Fruit fly (Drosophila melanogaster): ENCODE results near the gene CG3982.

The CG3982 gene

dm6 chr3L:9423757-9424527 lies 6.8 kb upstream of the CG3982 start (continued):
- TF ChIP-seq sens-2 (GFP tag; IDR thresholded peaks at IDR 0.05) = no peak
- TF ChIP-seq Dp (GFP tag; optimal IDR thresholded peaks at IDR 0.05) = no peak
- TF ChIP-seq CG10366 (GFP tag; IDR thresholded peaks at IDR 0.05) = no peak
- no peak for TF ChIP-seq Doc3 (GFP tag; IDR thresholded peaks at IDR 0.05; ENCODE audit: partially characterized antibody)
- no peak for TF ChIP-seq knrl (GFP tag; IDR thresholded peaks at IDR 0.05; ENCODE audit: partially characterized antibody)
- TF ChIP-seq row (GFP tag; IDR thresholded peaks at IDR 0.05) = no peak
- TF ChIP-seq Awh (GFP tag; IDR thresholded peaks at IDR 0.05) = no peak
- TF ChIP-seq CG32772 (GFP tag; IDR thresholded peaks at IDR 0.05) = no peak
- TF ChIP-seq Nf-YC (tag; optimal IDR thresholded peaks at IDR 0.05) = no peak
- no peak for TF ChIP-seq Dad (GFP tag; optimal IDR thresholded peaks at IDR 0.05)
- TF ChIP-seq Ada2b (GFP tag; IDR thresholded peaks at IDR 0.05) = no peak
- TF ChIP-seq CG43689 (GFP tag; IDR thresholded peaks at IDR 0.05) = no peak
- TF ChIP-seq CG11695 (GFP tag; IDR thresholded peaks at IDR 0.05) = no peak
- TF ChIP-seq Med (GFP tag) = peak; percentile 69
- no peak for TF ChIP-seq prd (optimal IDR thresholded peaks at IDR 0.05)
- TF ChIP-seq prd (GFP tag; IDR thresholded peaks at IDR 0.05) = 0 out of 3 replicates have a peak, but pooled peaks have one; percentile 19
- peak; percentile 66 for TF ChIP-seq Ets65A (GFP tag)
- no peak for TF ChIP-seq hth (optimal IDR thresholded peaks at IDR 0.05)
- no peak for TF ChIP-seq yki (optimal IDR thresholded peaks at IDR 0.05)
- TF ChIP-seq kah (GFP tag; optimal IDR thresholded peaks at IDR 0.05) = no peak
- no peak for TF ChIP-seq Fer3 (tag; optimal IDR thresholded peaks at IDR 0.05)
- peak; percentile 12; the same call in 1 of the 2 replicates for TF ChIP-seq sna (GFP tag; IDR thresholded peaks at IDR 0.05; ENCODE audit: partially characterized antibody)
- peak; percentile 38 for TF ChIP-seq MESR4 (GFP tag; optimal IDR thresholded peaks at IDR 0.05)
- 0 out of 2 replicates have a peak, but pooled peaks have one; percentile 5 for TF ChIP-seq CG13287 (GFP tag; IDR thresholded peaks at IDR 0.05; ENCODE audit: partially characterized antibody)
- no peak for TF ChIP-seq NC2β (GFP tag; optimal IDR thresholded peaks at IDR 0.05)
- TF ChIP-seq NC2α (GFP tag; optimal IDR thresholded peaks at IDR 0.05) = no peak
- TF ChIP-seq CG8290 (GFP tag; optimal IDR thresholded peaks at IDR 0.05) = no peak
- peak in 1 of 2 experiments; percentile 26 for TF ChIP-seq CG8290 (tag; optimal IDR thresholded peaks at IDR 0.05)
- TF ChIP-seq Rfx (GFP tag; IDR thresholded peaks at IDR 0.05) = no peak
- TF ChIP-seq nerfin-1 (tag; optimal IDR thresholded peaks at IDR 0.05) = no peak
- TF ChIP-seq Deaf1 (tag; optimal IDR thresholded peaks at IDR 0.05) = no peak
- TF ChIP-seq BEAF-32 (GFP tag; optimal IDR thresholded peaks at IDR 0.05) = peak; percentile 8
- TF ChIP-seq YL-1 (GFP tag; optimal IDR thresholded peaks at IDR 0.05) = no peak
- peak; percentile 98 for TF ChIP-seq CG9437 (GFP tag; optimal IDR thresholded peaks at IDR 0.05)
- TF ChIP-seq CG10979 (tag; optimal IDR thresholded peaks at IDR 0.05) = no peak
- TF ChIP-seq CG15696 (tag; optimal IDR thresholded peaks at IDR 0.05) = no peak
- TF ChIP-seq CG8359 (GFP tag; optimal IDR thresholded peaks at IDR 0.05; ENCODE audit: borderline replicate concordance) = no peak
- no peak for TF ChIP-seq GATAe (GFP tag; conservative IDR thresholded peaks at IDR 0.05)
- TF ChIP-seq CG16813 (GFP tag; IDR thresholded peaks at IDR 0.05; ENCODE audit: partially characterized antibody) = no peak
- peak; percentile 38 for TF ChIP-seq ftz-f1 (GFP tag; optimal IDR thresholded peaks at IDR 0.05)
- TF ChIP-seq CG13123 (GFP tag; optimal IDR thresholded peaks at IDR 0.05) = no peak
- peak; percentile 9; the same call in 1 of the 3 replicates for TF ChIP-seq Dbx (GFP tag; IDR thresholded peaks at IDR 0.05)
- TF ChIP-seq sima (GFP tag; optimal IDR thresholded peaks at IDR 0.05) = no peak
- TF ChIP-seq sug (tag; optimal IDR thresholded peaks at IDR 0.05) = peak; percentile 79
- TF ChIP-seq Bgb (GFP tag; IDR thresholded peaks at IDR 0.05; ENCODE audit: partially characterized antibody) = 0 out of 2 replicates have a peak, but pooled peaks have one; percentile 20
- TF ChIP-seq CG12942 (GFP tag; optimal IDR thresholded peaks at IDR 0.05) = no peak
- TF ChIP-seq exex (tag; optimal IDR thresholded peaks at IDR 0.05) = peak; percentile 61
- peak; percentile 37 for TF ChIP-seq mirr (GFP tag; optimal IDR thresholded peaks at IDR 0.05)
- no peak for TF ChIP-seq CG2120 (GFP tag; optimal IDR thresholded peaks at IDR 0.05)
- no peak for TF ChIP-seq seq (GFP tag; IDR thresholded peaks at IDR 0.05)

Data from whole organism, embryonic.